Fruit fly (Drosophila melanogaster): ENCODE measurements around the gene Dnaaf5.

Gene Dnaaf5

DNA sequence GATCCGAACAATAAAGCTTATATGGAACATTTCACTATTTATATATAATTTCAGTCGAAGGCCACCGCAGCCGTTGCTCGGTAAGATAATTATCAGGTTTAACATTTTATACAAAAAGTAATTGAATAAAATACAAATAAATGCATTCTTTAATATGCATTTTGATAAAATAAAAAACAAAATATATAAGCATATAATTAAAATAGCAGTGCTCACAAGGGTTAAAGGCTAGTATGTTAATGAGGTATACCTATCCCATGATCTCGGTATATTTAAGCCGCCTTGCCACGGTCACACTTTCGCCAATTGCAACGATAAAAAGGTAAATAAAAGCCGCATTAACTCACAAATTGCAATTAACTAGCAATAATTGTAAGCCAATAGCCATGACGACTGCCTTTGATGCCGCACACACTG lies 52.8 kb downstream of the Dnaaf5 start, which contains the start of gene Polr2I (continued):
- peak; percentile 28 for TF ChIP-seq CG9437 (GFP tag; optimal IDR thresholded peaks at IDR 0.05)
- TF ChIP-seq Usf (GFP tag; optimal IDR thresholded peaks at IDR 0.05): peak; percentile 35
- peak; percentile 31 for TF ChIP-seq CG12155 (GFP tag; optimal IDR thresholded peaks at IDR 0.05)
- no peak for TF ChIP-seq pb (GFP tag; optimal IDR thresholded peaks at IDR 0.05)
- no peak for TF ChIP-seq gem (tag; optimal IDR thresholded peaks at IDR 0.05)
- peak; percentile 19; the same call in 1 of the 2 replicates for TF ChIP-seq CG32532 (GFP tag; IDR thresholded peaks at IDR 0.05)
- TF ChIP-seq CG8478 (optimal IDR thresholded peaks at IDR 0.05): no peak
- TF ChIP-seq Stat92E (GFP tag; optimal IDR thresholded peaks at IDR 0.05): no peak
- peak; percentile 62 for TF ChIP-seq gfzf (GFP tag; optimal IDR thresholded peaks at IDR 0.05)
- TF ChIP-seq CG5953 (GFP tag; IDR thresholded peaks at IDR 0.05): no peak
- no peak for TF ChIP-seq wor (GFP tag; IDR thresholded peaks at IDR 0.05)
- TF ChIP-seq ken (GFP tag; IDR thresholded peaks at IDR 0.05): no peak
- TF ChIP-seq abd-A (tag; optimal IDR thresholded peaks at IDR 0.05): no peak
- TF ChIP-seq HmgZ (tag; optimal IDR thresholded peaks at IDR 0.05): no peak
- TF ChIP-seq fd64A (GFP tag; optimal IDR thresholded peaks at IDR 0.05): no peak
- no peak for TF ChIP-seq CG32772 (GFP tag; IDR thresholded peaks at IDR 0.05)
- peak; percentile 12 for TF ChIP-seq trem (tag; optimal IDR thresholded peaks at IDR 0.05)
- peak; percentile 37 for TF ChIP-seq az2 (GFP tag; optimal IDR thresholded peaks at IDR 0.05)
- TF ChIP-seq Dip3 (GFP tag; optimal IDR thresholded peaks at IDR 0.05): no peak
- peak; percentile 13 for TF ChIP-seq CG10979 (tag; optimal IDR thresholded peaks at IDR 0.05)
- no peak for TF ChIP-seq MTF-1 (GFP tag; optimal IDR thresholded peaks at IDR 0.05; ENCODE audit: borderline replicate concordance)
- no peak for TF ChIP-seq CG14050 (GFP tag; IDR thresholded peaks at IDR 0.05)
- peak; percentile 16 for TF ChIP-seq CG1233 (GFP tag; optimal IDR thresholded peaks at IDR 0.05)
- TF ChIP-seq ranshi (GFP tag; IDR thresholded peaks at IDR 0.05): peak; percentile 42; the same call in 1 of the 2 replicates
- no peak for TF ChIP-seq eve (GFP tag; optimal IDR thresholded peaks at IDR 0.05)
- TF ChIP-seq ham (GFP tag; IDR thresholded peaks at IDR 0.05): no peak
- TF ChIP-seq CG4328 (GFP tag; optimal IDR thresholded peaks at IDR 0.05): no peak
- TF ChIP-seq onecut (GFP tag; IDR thresholded peaks at IDR 0.05): no peak
- TF ChIP-seq Fer3 (tag; optimal IDR thresholded peaks at IDR 0.05): peak; percentile 10
- peak; percentile 49 for TF ChIP-seq CG13775 (GFP tag; optimal IDR thresholded peaks at IDR 0.05)
- TF ChIP-seq sens (GFP tag): no peak
- no peak for TF ChIP-seq rib (GFP tag; IDR thresholded peaks at IDR 0.05)
- no peak for TF ChIP-seq slp2 (GFP tag; optimal IDR thresholded peaks at IDR 0.05)
- peak in 1 of 2 experiments; percentile 10 for TF ChIP-seq dpn (GFP tag; optimal IDR thresholded peaks at IDR 0.05)
- TF ChIP-seq gcm2 (GFP tag; optimal IDR thresholded peaks at IDR 0.05): no peak
- TF ChIP-seq Sox102F (GFP tag; optimal IDR thresholded peaks at IDR 0.05): no peak
- no peak for TF ChIP-seq NFAT (GFP tag; IDR thresholded peaks at IDR 0.05)
- peak; percentile 39 for TF ChIP-seq Chrac-16 (GFP tag; optimal IDR thresholded peaks at IDR 0.05)
- TF ChIP-seq dmrt99B (tag; optimal IDR thresholded peaks at IDR 0.05): no peak
- TF ChIP-seq grn (GFP tag; optimal IDR thresholded peaks at IDR 0.05): no peak
- TF ChIP-seq wdn (GFP tag; IDR thresholded peaks at IDR 0.05): no peak
- TF ChIP-seq cwo (GFP tag; optimal IDR thresholded peaks at IDR 0.05): no peak
- peak; percentile 72 for TF ChIP-seq nmo (GFP tag; optimal IDR thresholded peaks at IDR 0.05)
- TF ChIP-seq Rx (GFP tag; IDR thresholded peaks at IDR 0.05): no peak
- TF ChIP-seq CG2199 (GFP tag; IDR thresholded peaks at IDR 0.05): no peak
- TF ChIP-seq CG2116 (GFP tag; optimal IDR thresholded peaks at IDR 0.05): peak; percentile 31
- no peak for TF ChIP-seq nom (GFP tag; optimal IDR thresholded peaks at IDR 0.05)
- TF ChIP-seq CG2202 (tag; optimal IDR thresholded peaks at IDR 0.05): no peak
- TF ChIP-seq cato (GFP tag; optimal IDR thresholded peaks at IDR 0.05; ENCODE audit: borderline replicate concordance): no peak
- TF ChIP-seq H15 (GFP tag; IDR thresholded peaks at IDR 0.05): no peak
- no peak for TF ChIP-seq pros (GFP tag; optimal IDR thresholded peaks at IDR 0.05)
- TF ChIP-seq CG9609 (GFP tag; optimal IDR thresholded peaks at IDR 0.05): no peak
